Worm (Caenorhabditis elegans) whole organism, midembryonic: ENCODE data around the gene W04E12.4.

Source experiments
- T22C8.4 ChIP-seq: fragments of 200-800 bp; sonication (Bioruptor generic); IDR thresholded peaks from 2 replicates; pipeline ENCODE4 v1.3.6; 2022; ENCODE audit warnings: missing genetic modification characterization, missing compliant biosample characterization
- cog-1 ChIP-seq: sonication (generic microtip); optimal IDR thresholded peaks from 2 replicates; lab custom pipeline; 2016; ENCODE audit warnings: missing genetic modification characterization, missing compliant biosample characterization
- flt-1 ChIP-seq: fragments of 200-800 bp; sonication (Bioruptor generic); IDR thresholded peaks from 2 replicates; pipeline ENCODE4 v1.3.6; 2022; ENCODE audit warnings: missing genetic modification characterization, missing compliant biosample characterization
- klf-2 ChIP-seq: fragments of 200-800 bp; sonication (Bioruptor generic); conservative IDR thresholded peaks from 2 replicates; pipeline ENCODE4 v1.3.6; 2022; ENCODE audit warnings: missing genetic modification reagents, missing genetic modification characterization, missing compliant biosample characterization
- med-1 ChIP-seq: sonication (generic microtip); optimal IDR thresholded peaks from 2 replicates; lab custom pipeline; 2017; ENCODE audit warnings: missing genetic modification characterization, mild to moderate bottlenecking, missing compliant biosample characterization, antibody characterized with exemption, missing genetic modification reagents; ENCODE audit not compliant: insufficient read depth
- ref-1 ChIP-seq: fragments of 200-800 bp; sonication (Bioruptor generic); conservative IDR thresholded peaks from 2 replicates; pipeline ENCODE4 v1.3.6; 2022; ENCODE audit warnings: missing genetic modification reagents, missing genetic modification characterization, missing compliant biosample characterization
- tab-1 ChIP-seq: fragments of 200-800 bp; sonication (Bioruptor generic); IDR thresholded peaks from 2 replicates; pipeline ENCODE4 v1.3.6; 2022; ENCODE audit warnings: missing genetic modification characterization, missing compliant biosample characterization
- ztf-23 ChIP-seq: fragments of 200-800 bp; sonication (Bioruptor generic); IDR thresholded peaks from 2 replicates; pipeline ENCODE4 v1.3.6; 2022; ENCODE audit warnings: missing genetic modification reagents, missing genetic modification characterization, missing compliant biosample characterization
- ztf-29 ChIP-seq: fragments of 200-800 bp; sonication (Bioruptor generic); IDR thresholded peaks from 2 replicates; pipeline ENCODE4 v1.3.6; 2022; ENCODE audit warnings: missing genetic modification reagents, missing genetic modification characterization, missing compliant biosample characterization

The W04E12.4 gene

ce11 chrV:19722881-19723280 is 20.5 kb upstream of the W04E12.4 start:
- no peak for TF ChIP-seq cog-1 (tag; lab: Kevin White, UChicago)
- TF ChIP-seq T22C8.4 (GFP tag; lab: Robert Waterston, UW): peak; percentile 72
- TF ChIP-seq flt-1: peak; percentile 93
- peak; percentile 86 for TF ChIP-seq ztf-23 (GFP tag; lab: Robert Waterston, UW)
- peak; percentile 85 for TF ChIP-seq tab-1
- peak; percentile 52; the same call in 1 of the 2 replicates for TF ChIP-seq ref-1
- peak; percentile 64; the same call in 1 of the 2 replicates for TF ChIP-seq ztf-29 (GFP tag; lab: Robert Waterston, UW)
- 0 out of 2 replicates have a peak, but pooled peaks have one; percentile 32 for TF ChIP-seq klf-2 (GFP tag; lab: Robert Waterston, UW)
- TF ChIP-seq med-1: peak; percentile 42

DNA sequence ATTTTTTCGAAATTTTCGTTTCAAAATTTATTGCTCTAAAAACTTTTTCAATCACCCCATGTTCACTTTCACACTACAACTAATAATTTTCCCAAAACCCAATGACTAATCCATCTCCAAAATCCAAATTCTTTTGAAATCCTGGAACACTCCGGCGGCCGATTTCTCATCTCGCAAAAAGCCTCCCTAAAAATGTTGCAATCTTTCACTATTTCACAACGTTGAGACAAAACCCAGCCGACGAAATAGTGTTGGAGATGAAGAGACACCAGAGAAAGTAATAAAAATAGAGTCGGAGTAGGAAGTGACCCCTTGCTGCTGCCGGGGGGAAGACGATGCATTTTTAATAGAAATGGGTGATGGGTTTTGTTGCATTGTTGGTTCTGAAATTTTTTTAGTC is 18.8 kb upstream of the W04E12.4 start:
- no peak for TF ChIP-seq tab-1
- no peak for TF ChIP-seq cog-1 (tag; lab: Kevin White, UChicago)
- TF ChIP-seq flt-1: no peak
- TF ChIP-seq klf-2 (GFP tag; lab: Robert Waterston, UW): no peak
- no peak for TF ChIP-seq ztf-23 (GFP tag; lab: Robert Waterston, UW)
- TF ChIP-seq T22C8.4 (GFP tag; lab: Robert Waterston, UW): no peak
- no peak for TF ChIP-seq ref-1
- TF ChIP-seq med-1: no peak
- no peak for TF ChIP-seq ztf-29 (GFP tag; lab: Robert Waterston, UW)

- TF ChIP-seq med-1 (no peak), ztf-23 (GFP tag; lab: Robert Waterston, UW) (no peak), ztf-29 (GFP tag; lab: Robert Waterston, UW) (no peak), cog-1 (tag; lab: Kevin White, UChicago) (no peak), ref-1 (no peak), flt-1 (no peak), T22C8.4 (GFP tag; lab: Robert Waterston, UW) (no peak), tab-1 (no peak), klf-2 (GFP tag; lab: Robert Waterston, UW) (no peak)
These were observed 15.4 kb upstream of the W04E12.4 start for ce11 chrV:19727990-19728389.

- TF ChIP-seq klf-2 (GFP tag; lab: Robert Waterston, UW) (no peak), cog-1 (tag; lab: Kevin White, UChicago) (no peak), flt-1 (no peak), med-1 (no peak), ztf-23 (GFP tag; lab: Robert Waterston, UW) (no peak), tab-1 (no peak), T22C8.4 (GFP tag; lab: Robert Waterston, UW) (no peak), ref-1 (no peak), ztf-29 (GFP tag; lab: Robert Waterston, UW) (no peak)
These were observed 14.7 kb upstream of the W04E12.4 start, which contains the start of gene Y116F11A.3 for ce11 chrV:19728731-19729130. Gene Y116F11A.3, plus strand, starts transcription at chrV:19729031.

ce11 chrV:19730280-19730679 is 13.1 kb upstream of the W04E12.4 start, which contains the start of gene Y116F11A.1:
Gene Y116F11A.1, plus strand, starts transcription at chrV:19730580.
- TF ChIP-seq med-1 (no peak), T22C8.4 (GFP tag; lab: Robert Waterston, UW) (no peak), flt-1 (no peak), ztf-23 (GFP tag; lab: Robert Waterston, UW) (no peak), klf-2 (GFP tag; lab: Robert Waterston, UW) (no peak), ztf-29 (GFP tag; lab: Robert Waterston, UW) (no peak), tab-1 (no peak), cog-1 (tag; lab: Kevin White, UChicago) (no peak), ref-1 (no peak)

DNA sequence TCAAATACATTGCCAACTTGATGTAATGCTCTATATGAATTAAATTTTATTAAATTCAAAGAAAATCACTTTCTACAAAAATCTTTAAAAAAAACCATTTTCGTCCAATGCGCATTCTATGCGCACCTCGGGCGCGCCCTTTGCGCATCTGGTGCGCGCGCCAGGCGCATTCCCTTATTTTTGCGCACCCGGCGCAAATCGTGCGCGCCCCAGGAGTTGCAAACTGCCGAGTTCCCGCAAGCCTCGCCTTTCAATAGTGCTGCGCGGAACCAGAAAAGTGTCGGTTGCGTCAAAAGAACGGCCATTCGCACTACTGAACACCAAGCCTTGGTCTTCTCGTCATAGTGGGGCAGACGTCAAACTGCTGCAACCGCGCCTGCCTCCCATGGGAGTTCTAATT is 9.7 kb upstream of the W04E12.4 start:
- no peak for TF ChIP-seq ref-1
- TF ChIP-seq klf-2 (GFP tag; lab: Robert Waterston, UW): no peak
- no peak for TF ChIP-seq med-1
- no peak for TF ChIP-seq ztf-29 (GFP tag; lab: Robert Waterston, UW)
- TF ChIP-seq cog-1 (tag; lab: Kevin White, UChicago): no peak
- no peak for TF ChIP-seq tab-1
- TF ChIP-seq T22C8.4 (GFP tag; lab: Robert Waterston, UW): no peak
- TF ChIP-seq flt-1: no peak
- no peak for TF ChIP-seq ztf-23 (GFP tag; lab: Robert Waterston, UW)

DNA sequence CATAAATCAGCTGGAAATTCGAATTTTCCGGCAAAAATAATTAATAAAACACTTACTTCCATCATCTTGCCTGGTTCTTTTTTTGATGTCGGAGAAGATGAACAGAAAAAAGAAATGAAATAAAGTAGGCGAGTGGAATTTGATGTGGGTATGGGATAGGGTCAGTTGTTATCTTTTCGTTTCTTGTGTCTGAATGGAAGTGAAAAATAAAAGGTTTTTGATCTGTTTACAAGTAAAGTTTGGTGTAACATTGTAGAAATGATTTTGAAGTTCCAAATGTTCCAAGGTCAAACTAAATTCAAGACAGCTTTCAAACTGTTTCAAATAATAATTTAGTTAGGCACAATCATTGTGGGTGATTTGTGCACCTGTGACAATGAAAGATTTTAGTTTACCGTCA is 5.9 kb upstream of the W04E12.4 start, which contains the start of gene W04E12.7:
Gene W04E12.7 (minus strand): TSS at position 101 of the 400 bp plus-strand sequence.
- TF ChIP-seq ref-1 (no peak), cog-1 (tag; lab: Kevin White, UChicago) (no peak), T22C8.4 (GFP tag; lab: Robert Waterston, UW) (no peak), med-1 (no peak), klf-2 (GFP tag; lab: Robert Waterston, UW) (no peak), flt-1 (no peak), ztf-23 (GFP tag; lab: Robert Waterston, UW) (no peak), tab-1 (no peak), ztf-29 (GFP tag; lab: Robert Waterston, UW) (no peak)

DNA sequence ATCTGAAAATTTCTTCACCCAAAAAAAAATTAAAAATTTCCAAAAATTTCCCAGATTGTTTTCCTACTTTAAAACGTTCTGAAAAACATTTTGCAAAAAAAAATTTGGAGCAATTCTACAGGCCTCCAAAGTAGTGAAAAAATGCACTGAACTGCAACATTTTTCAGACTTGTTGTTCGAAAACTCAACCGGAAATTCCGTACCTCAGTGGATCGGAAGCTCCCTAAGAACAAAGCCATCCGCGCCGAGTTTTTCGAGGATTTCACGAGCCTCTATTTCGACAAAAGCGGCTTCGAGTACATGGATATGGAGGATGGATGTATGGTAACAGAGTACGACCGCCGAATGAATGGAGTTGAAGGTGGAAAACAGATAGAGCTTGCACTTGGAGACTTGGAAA is 5.3 kb upstream of the W04E12.4 start, which contains the start of gene fbxa-131:
Gene fbxa-131 (plus strand): TSS at position 301 of the 400 bp plus-strand sequence.
- TF ChIP-seq ztf-23 (GFP tag; lab: Robert Waterston, UW): no peak
- TF ChIP-seq flt-1: no peak
- no peak for TF ChIP-seq T22C8.4 (GFP tag; lab: Robert Waterston, UW)
- TF ChIP-seq med-1: no peak
- TF ChIP-seq klf-2 (GFP tag; lab: Robert Waterston, UW): no peak
- no peak for TF ChIP-seq cog-1 (tag; lab: Kevin White, UChicago)
- TF ChIP-seq ref-1: no peak

- TF ChIP-seq ztf-23 (GFP tag; lab: Robert Waterston, UW) (no peak), tab-1 (no peak), med-1 (no peak), T22C8.4 (GFP tag; lab: Robert Waterston, UW) (peak; percentile 52; the same call in 1 of the 2 replicates), klf-2 (GFP tag; lab: Robert Waterston, UW) (no peak), cog-1 (tag; lab: Kevin White, UChicago) (no peak)
These were observed 2.4 kb upstream of the W04E12.4 start, which contains the start of gene W04E12.2 for ce11 chrV:19741034-19741433. Gene W04E12.2, minus strand, starts transcription at chrV:19741134.

DNA sequence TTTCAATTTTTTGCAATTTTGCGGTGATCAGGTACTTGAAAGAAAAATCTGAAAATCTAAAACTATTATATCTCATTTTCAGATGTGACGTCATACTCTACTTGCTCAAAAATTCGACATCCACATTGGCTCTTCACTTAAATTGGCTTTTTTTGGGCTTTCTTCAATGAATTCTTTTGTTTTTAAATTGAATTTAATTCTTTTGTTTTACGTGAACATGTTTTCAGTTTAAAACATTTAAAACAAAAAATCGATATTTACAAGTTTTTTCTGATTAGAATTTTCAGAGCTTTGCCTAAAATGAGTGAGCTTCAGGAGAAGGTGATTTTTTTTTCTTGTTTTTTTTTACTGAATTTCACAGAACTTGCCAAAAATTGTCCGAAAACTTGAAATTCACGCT is 1.8 kb upstream of the W04E12.4 start, which contains the start of gene W04E12.3:
Gene W04E12.3 (plus strand): TSS at position 301 of the 400 bp plus-strand sequence.
- TF ChIP-seq ztf-29 (GFP tag; lab: Robert Waterston, UW): no peak
- TF ChIP-seq med-1: no peak
- no peak for TF ChIP-seq T22C8.4 (GFP tag; lab: Robert Waterston, UW)
- no peak for TF ChIP-seq tab-1
- no peak for TF ChIP-seq ztf-23 (GFP tag; lab: Robert Waterston, UW)
- no peak for TF ChIP-seq cog-1 (tag; lab: Kevin White, UChicago)
